Worm (Caenorhabditis elegans): ENCODE measurements around the gene C38H2.2.
A peak's percentile ranks its signal among the peaks of the same experiment; 100 is the strongest.

C38H2.2 gene

DNA sequence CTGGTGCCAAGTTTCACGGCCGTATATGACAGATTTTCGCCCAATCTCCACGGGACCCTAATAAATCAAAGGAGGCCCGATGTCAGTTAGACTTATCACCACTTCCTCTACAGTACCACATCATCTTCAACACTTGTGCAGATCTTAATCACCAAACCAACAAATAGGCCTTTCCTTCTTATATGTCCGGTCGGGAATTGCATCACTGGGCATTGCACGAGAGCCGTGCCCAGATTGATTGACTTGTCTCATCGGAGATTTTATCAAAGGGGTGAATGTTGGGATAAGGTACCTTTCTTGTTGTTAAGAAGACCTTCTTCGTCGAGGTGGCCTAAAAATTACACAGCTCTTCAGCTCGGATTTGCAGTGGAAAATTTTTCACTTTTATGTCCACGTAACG lies 36.8 kb upstream of the C38H2.2 start:
- TF ChIP-seq ztf-23 (GFP tag; IDR thresholded peaks at IDR 0.05) (no peak), med-1 (GFP tag; optimal IDR thresholded peaks at IDR 0.05; ENCODE audit: insufficient read depth) (no peak), T22C8.4 (GFP tag; IDR thresholded peaks at IDR 0.05) (no peak), klf-2 (GFP tag; conservative IDR thresholded peaks at IDR 0.05) (no peak), ref-1 (GFP tag; conservative IDR thresholded peaks at IDR 0.05) (no peak), tab-1 (GFP tag; IDR thresholded peaks at IDR 0.05) (no peak), ztf-29 (GFP tag; IDR thresholded peaks at IDR 0.05) (no peak), flt-1 (GFP tag; IDR thresholded peaks at IDR 0.05) (no peak), cog-1 (tag; optimal IDR thresholded peaks at IDR 0.05) (no peak)

DNA sequence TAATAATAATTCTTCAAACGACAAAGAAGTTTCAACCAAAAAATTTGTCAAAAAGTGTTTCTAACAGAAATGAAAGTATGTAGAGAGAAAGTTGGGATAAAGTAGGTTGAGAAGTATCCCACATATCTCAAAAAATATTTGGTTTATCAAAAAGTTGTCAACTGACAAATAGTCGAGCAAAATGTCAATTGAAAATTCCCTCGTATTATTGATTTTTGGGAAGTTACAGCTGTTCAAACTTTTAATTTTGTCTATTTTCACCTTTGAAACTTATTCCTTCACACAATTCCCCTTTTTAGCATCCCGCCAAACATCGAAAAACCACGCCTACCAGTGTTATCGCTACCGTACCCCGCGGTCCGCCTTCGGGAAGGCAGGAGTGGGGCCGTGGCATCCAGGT lies 34.5 kb upstream of the C38H2.2 start, which contains the start of gene tbx-8:
Gene tbx-8, plus strand, starts transcription at position 301 of the 400 bp plus-strand sequence.
- TF ChIP-seq ref-1 (GFP tag; conservative IDR thresholded peaks at IDR 0.05) (0 out of 2 replicates have a peak, but pooled peaks have one; percentile 8), tab-1 (GFP tag; IDR thresholded peaks at IDR 0.05) (no peak), ztf-23 (GFP tag; IDR thresholded peaks at IDR 0.05) (no peak), T22C8.4 (GFP tag; IDR thresholded peaks at IDR 0.05) (no peak), ztf-29 (GFP tag; IDR thresholded peaks at IDR 0.05) (no peak), med-1 (GFP tag; optimal IDR thresholded peaks at IDR 0.05; ENCODE audit: insufficient read depth) (no peak), cog-1 (tag; optimal IDR thresholded peaks at IDR 0.05) (no peak)

DNA sequence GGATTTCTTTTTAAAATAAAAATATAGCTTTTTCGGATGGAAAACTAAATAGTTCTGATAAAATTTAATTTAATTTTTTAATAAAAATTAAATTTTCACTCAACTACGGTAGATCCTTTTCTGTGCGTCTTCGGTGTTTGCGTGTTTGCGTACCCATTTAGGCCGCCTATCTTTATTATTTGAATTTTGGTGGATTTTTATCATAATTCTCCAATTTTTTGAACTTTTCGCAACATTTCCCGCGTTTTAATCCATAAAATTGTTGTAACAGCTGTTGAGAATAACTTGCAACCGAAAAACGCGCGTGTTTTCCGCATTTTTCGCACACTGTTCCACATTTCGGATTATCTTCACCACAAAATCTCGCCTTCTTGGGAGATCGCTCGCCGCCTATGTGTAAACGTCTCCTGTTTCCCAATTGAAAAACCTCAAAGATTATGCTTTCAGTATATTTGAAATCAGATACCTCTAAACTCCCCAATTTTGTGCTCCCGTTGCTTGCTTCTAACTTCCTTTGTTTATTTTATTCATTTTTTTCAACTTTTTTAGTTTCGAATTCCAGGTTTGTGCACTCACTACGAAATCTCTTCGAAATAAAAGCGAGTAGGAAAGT lies 29.9 kb upstream of the C38H2.2 start, which contains the start of gene T07C4.3:
Gene T07C4.3, plus strand, starts transcription at position 563 of the 613 bp plus-strand sequence.
- TF ChIP-seq ztf-29 (GFP tag; IDR thresholded peaks at IDR 0.05) (no peak), T22C8.4 (GFP tag; IDR thresholded peaks at IDR 0.05) (no peak), klf-2 (GFP tag; conservative IDR thresholded peaks at IDR 0.05) (no peak), ref-1 (GFP tag; conservative IDR thresholded peaks at IDR 0.05) (no peak), cog-1 (tag; optimal IDR thresholded peaks at IDR 0.05) (no peak), ztf-23 (GFP tag; IDR thresholded peaks at IDR 0.05) (no peak), flt-1 (GFP tag; IDR thresholded peaks at IDR 0.05) (no peak), med-1 (GFP tag; optimal IDR thresholded peaks at IDR 0.05; ENCODE audit: insufficient read depth) (no peak), tab-1 (GFP tag; IDR thresholded peaks at IDR 0.05) (no peak)

DNA sequence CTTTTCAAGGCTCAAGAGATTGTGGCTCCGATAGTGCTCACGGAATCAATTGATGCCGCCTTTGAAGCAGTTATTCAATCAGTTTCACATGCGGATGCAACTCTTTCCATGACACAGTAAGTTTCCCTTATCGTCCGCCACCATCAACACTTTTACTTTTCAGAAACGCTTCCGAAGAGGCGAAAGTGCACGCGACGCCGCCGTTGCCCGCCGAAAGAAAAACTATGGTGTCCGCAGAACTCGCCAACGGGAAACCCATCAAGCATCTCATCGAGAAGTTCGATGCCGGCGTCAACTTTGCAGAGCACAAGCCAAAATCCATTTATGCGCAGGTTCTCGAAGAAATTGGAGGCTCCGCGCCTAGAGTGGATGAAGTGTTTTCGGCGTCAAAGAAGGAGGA lies 28.1 kb upstream of the C38H2.2 start:
- TF ChIP-seq flt-1 (GFP tag; IDR thresholded peaks at IDR 0.05) (no peak), cog-1 (tag; optimal IDR thresholded peaks at IDR 0.05) (no peak), tab-1 (GFP tag; IDR thresholded peaks at IDR 0.05) (no peak), med-1 (GFP tag; optimal IDR thresholded peaks at IDR 0.05; ENCODE audit: insufficient read depth) (no peak), ztf-23 (GFP tag; IDR thresholded peaks at IDR 0.05) (no peak), ztf-29 (GFP tag; IDR thresholded peaks at IDR 0.05) (no peak), klf-2 (GFP tag; conservative IDR thresholded peaks at IDR 0.05) (no peak), ref-1 (GFP tag; conservative IDR thresholded peaks at IDR 0.05) (no peak)

DNA sequence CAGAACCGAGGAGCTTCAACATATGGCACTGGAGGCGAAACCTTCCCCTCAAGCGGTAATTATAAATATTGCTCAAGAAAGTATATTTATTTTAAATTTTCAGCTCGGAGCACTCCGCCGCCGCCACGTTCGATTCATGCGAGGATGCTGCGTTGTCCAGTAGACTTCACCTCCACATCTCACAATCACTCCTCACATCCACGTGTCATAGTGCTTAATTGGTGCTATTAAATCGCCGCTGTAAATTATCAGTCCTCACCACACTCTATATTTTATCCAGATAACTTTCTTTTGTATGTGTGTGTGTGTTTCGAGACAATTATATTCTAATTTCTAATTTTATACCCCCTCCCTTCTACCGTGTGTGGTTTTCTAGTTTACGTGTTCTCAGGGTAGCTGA lies 27.0 kb upstream of the C38H2.2 start:
- TF ChIP-seq T22C8.4 (GFP tag; IDR thresholded peaks at IDR 0.05), result no peak
- no peak for TF ChIP-seq ztf-29 (GFP tag; IDR thresholded peaks at IDR 0.05)
- no peak for TF ChIP-seq ref-1 (GFP tag; conservative IDR thresholded peaks at IDR 0.05)
- no peak for TF ChIP-seq klf-2 (GFP tag; conservative IDR thresholded peaks at IDR 0.05)

DNA sequence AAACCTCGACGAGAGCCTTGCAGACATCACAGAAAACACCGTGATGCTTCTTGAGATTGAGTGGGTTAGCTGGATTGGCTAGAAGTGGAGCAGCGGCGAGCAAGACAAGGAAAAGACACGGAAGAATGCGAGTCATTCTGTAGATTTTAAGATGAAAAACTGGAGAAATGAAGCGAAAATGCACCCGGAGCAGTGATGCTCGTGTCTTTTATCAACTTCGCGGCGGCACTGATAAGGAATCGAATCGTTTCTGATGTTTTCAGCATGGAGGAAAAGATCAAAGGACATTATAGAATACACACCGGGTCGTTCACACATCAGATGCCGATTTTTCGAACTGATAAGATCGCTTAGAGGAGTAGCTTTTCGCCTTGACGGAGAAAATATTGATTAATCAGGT lies 26.2 kb upstream of the C38H2.2 start, which contains the start of gene spp-1:
Gene spp-1, minus strand, starts transcription at position 287 of the 400 bp plus-strand sequence.
- TF ChIP-seq ref-1 (GFP tag; conservative IDR thresholded peaks at IDR 0.05) (no peak), med-1 (GFP tag; optimal IDR thresholded peaks at IDR 0.05; ENCODE audit: insufficient read depth) (no peak), tab-1 (GFP tag; IDR thresholded peaks at IDR 0.05) (no peak), flt-1 (GFP tag; IDR thresholded peaks at IDR 0.05) (no peak), klf-2 (GFP tag; conservative IDR thresholded peaks at IDR 0.05) (no peak), T22C8.4 (GFP tag; IDR thresholded peaks at IDR 0.05) (no peak), cog-1 (tag; optimal IDR thresholded peaks at IDR 0.05) (no peak), ztf-23 (GFP tag; IDR thresholded peaks at IDR 0.05) (no peak), ztf-29 (GFP tag; IDR thresholded peaks at IDR 0.05) (no peak)

DNA sequence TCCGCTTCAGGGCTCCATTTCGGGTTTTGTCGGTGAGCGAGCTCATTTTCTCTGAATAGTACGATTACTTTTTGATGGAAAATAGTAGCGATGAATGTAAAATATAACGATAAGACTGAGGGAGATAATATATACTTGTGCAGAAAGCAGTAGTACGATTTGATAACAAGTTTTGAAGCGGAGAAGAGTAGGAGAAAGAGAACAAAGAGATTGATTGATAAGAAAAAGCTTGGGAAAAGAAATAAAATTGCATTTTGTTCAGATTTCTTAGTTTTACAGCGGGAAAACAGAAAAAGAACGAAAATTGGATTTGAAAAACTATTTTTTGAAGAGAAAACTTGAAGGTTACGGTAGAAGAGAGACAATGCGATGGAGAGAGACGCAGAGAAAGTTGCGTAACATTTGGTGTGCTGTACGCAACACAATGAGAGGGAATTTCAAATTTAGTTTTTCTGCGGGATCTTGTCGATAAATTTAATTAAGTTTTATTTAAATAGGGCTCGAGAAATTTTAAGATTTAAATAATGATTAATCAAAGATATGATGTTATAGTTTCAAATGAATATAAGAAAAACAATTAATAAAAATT lies 23.9 kb upstream of the C38H2.2 start, which contains the start of gene umps-1:
Gene umps-1, minus strand, starts transcription at position 51 of the 589 bp plus-strand sequence.
- no peak for TF ChIP-seq klf-2 (GFP tag; conservative IDR thresholded peaks at IDR 0.05)
- TF ChIP-seq tab-1 (GFP tag; IDR thresholded peaks at IDR 0.05), result no peak
- no peak for TF ChIP-seq ref-1 (GFP tag; conservative IDR thresholded peaks at IDR 0.05)
- TF ChIP-seq ztf-29 (GFP tag; IDR thresholded peaks at IDR 0.05), result no peak
- TF ChIP-seq ztf-23 (GFP tag; IDR thresholded peaks at IDR 0.05), result no peak
- TF ChIP-seq T22C8.4 (GFP tag; IDR thresholded peaks at IDR 0.05), result no peak
- no peak for TF ChIP-seq cog-1 (tag; optimal IDR thresholded peaks at IDR 0.05)
- no peak for TF ChIP-seq med-1 (GFP tag; optimal IDR thresholded peaks at IDR 0.05; ENCODE audit: insufficient read depth)
- no peak for TF ChIP-seq flt-1 (GFP tag; IDR thresholded peaks at IDR 0.05)

DNA sequence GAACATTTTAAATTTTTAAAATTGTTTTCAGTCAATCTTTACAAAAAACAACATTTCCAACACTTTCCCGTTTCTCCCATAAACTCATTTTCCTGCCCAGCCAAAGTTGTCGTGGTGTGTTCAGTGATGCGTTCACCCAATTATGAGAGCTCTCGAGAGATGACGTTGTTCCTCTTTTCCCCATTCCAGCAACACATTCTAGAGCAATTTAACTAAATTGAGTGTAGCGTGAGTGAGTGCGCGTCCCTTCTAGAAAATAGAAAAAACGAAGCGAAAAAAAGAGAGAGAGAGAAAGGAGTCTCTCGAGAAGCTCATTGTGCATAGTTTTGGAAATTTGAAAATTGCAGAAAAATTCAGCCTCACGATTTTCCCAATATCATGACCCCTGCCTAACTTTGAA lies 22.8 kb upstream of the C38H2.2 start:
- no peak for TF ChIP-seq klf-2 (GFP tag; conservative IDR thresholded peaks at IDR 0.05)
- TF ChIP-seq cog-1 (tag; optimal IDR thresholded peaks at IDR 0.05), result no peak
- TF ChIP-seq ztf-23 (GFP tag; IDR thresholded peaks at IDR 0.05), result no peak
- TF ChIP-seq med-1 (GFP tag; optimal IDR thresholded peaks at IDR 0.05; ENCODE audit: insufficient read depth), result no peak
- no peak for TF ChIP-seq ref-1 (GFP tag; conservative IDR thresholded peaks at IDR 0.05)
- no peak for TF ChIP-seq tab-1 (GFP tag; IDR thresholded peaks at IDR 0.05)
- no peak for TF ChIP-seq flt-1 (GFP tag; IDR thresholded peaks at IDR 0.05)

DNA sequence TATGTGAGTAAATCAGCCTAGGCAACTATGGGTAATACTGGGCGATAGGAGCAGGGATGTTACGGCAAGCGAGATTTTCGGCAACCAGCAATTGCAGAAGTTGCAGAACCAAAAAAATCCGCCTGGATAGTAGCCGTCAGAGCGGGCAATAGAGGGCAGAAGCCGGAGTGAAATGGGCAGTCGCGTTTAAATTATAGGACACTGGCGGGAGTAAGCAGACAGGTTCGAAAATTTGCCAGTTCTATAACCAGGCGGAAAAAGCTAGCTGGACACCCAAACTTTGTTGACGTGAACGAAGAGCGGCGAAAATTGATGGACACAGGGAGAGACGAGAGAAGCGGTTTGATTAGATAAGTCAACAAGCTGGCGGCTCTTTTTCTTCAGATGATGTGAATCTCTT lies 21.7 kb upstream of the C38H2.2 start:
- TF ChIP-seq med-1 (GFP tag; optimal IDR thresholded peaks at IDR 0.05; ENCODE audit: insufficient read depth), result no peak
- no peak for TF ChIP-seq ref-1 (GFP tag; conservative IDR thresholded peaks at IDR 0.05)
- TF ChIP-seq cog-1 (tag; optimal IDR thresholded peaks at IDR 0.05), result no peak
- no peak for TF ChIP-seq flt-1 (GFP tag; IDR thresholded peaks at IDR 0.05)
- TF ChIP-seq ztf-23 (GFP tag; IDR thresholded peaks at IDR 0.05), result no peak
- TF ChIP-seq klf-2 (GFP tag; conservative IDR thresholded peaks at IDR 0.05), result no peak
- no peak for TF ChIP-seq tab-1 (GFP tag; IDR thresholded peaks at IDR 0.05)
- no peak for TF ChIP-seq T22C8.4 (GFP tag; IDR thresholded peaks at IDR 0.05)
- no peak for TF ChIP-seq ztf-29 (GFP tag; IDR thresholded peaks at IDR 0.05)

Data from whole organism, midembryonic.